Fruit fly (Drosophila melanogaster) whole organism, prepupa: ENCODE measurements around the gene SKIP.

ENCODE experiments used
- Blimp-1 ChIP-seq: fragments of 200-800 bp; sonication (Bioruptor generic); optimal IDR thresholded peaks from 3 replicates; lab custom pipeline; 2017; ENCODE audit warnings: missing biosample characterization, missing genetic modification characterization, mild to moderate bottlenecking, moderate library complexity, missing genetic modification reagents
- CG10631 ChIP-seq: fragments of 200-800 bp; sonication (Bioruptor generic); optimal IDR thresholded peaks from 2 replicates; lab custom pipeline; 2016; ENCODE audit warnings: missing biosample characterization, missing genetic modification characterization
- CG10669 ChIP-seq: fragments of 200-800 bp; sonication (Bioruptor generic); optimal IDR thresholded peaks from 3 replicates; lab custom pipeline; 2018; ENCODE audit warnings: missing biosample characterization, mild to moderate bottlenecking, missing genetic modification characterization, moderate library complexity
- CG11294 ChIP-seq: fragments of 200-800 bp; sonication (Bioruptor generic); IDR thresholded peaks from 2 replicates; pipeline ENCODE4 v1.3.6; 2022; ENCODE audit warnings: missing biosample characterization, missing genetic modification characterization
- CG11762 ChIP-seq: fragments of 200-800 bp; sonication (Bioruptor generic); optimal IDR thresholded peaks from 3 replicates; lab custom pipeline; 2016; ENCODE audit warnings: missing biosample characterization, missing genetic modification characterization; ENCODE audit not compliant: insufficient read depth
- CG11902 ChIP-seq: fragments of 200-800 bp; sonication (Bioruptor generic); optimal IDR thresholded peaks from 3 replicates; lab custom pipeline; 2016; ENCODE audit warnings: missing biosample characterization, missing genetic modification characterization
- CG15336 ChIP-seq: fragments of 200-800 bp; sonication (Bioruptor generic); IDR thresholded peaks from 2 replicates; pipeline ENCODE4 v1.3.6; 2022; ENCODE audit warnings: missing biosample characterization, missing genetic modification characterization
- CG1621 ChIP-seq: fragments of 200-800 bp; sonication (Bioruptor generic); optimal IDR thresholded peaks from 3 replicates; lab custom pipeline; 2018; ENCODE audit warnings: missing biosample characterization, mild to moderate bottlenecking, missing genetic modification characterization
- CG3032 ChIP-seq: fragments of 200-800 bp; optimal IDR thresholded peaks from 2 replicates; lab custom pipeline; 2019; ENCODE audit warnings: missing biosample characterization, mild to moderate bottlenecking, missing genetic modification characterization, moderate library complexity
- CG34406 ChIP-seq: fragments of 200-800 bp; sonication (Bioruptor generic); optimal IDR thresholded peaks from 3 replicates; lab custom pipeline; 2016; ENCODE audit warnings: missing biosample characterization, missing genetic modification characterization
- CG4318 ChIP-seq: fragments of 200-800 bp; sonication (Bioruptor generic); optimal IDR thresholded peaks from 3 replicates; lab custom pipeline; 2017; ENCODE audit warnings: missing biosample characterization, mild to moderate bottlenecking, missing genetic modification characterization
- CG6163 ChIP-seq: fragments of 200-800 bp; sonication (Bioruptor generic); IDR thresholded peaks from 3 replicates; pipeline ENCODE4 v1.3.6; 2022; ENCODE audit warnings: missing biosample characterization, missing genetic modification characterization
- CG6808 ChIP-seq: fragments of 200-800 bp; sonication (Bioruptor generic); optimal IDR thresholded peaks from 3 replicates; lab custom pipeline; 2017; ENCODE audit warnings: missing biosample characterization, missing genetic modification characterization, mild to moderate bottlenecking, moderate library complexity, missing genetic modification reagents
- CG6854 ChIP-seq: fragments of 200-800 bp; sonication (Bioruptor generic); optimal IDR thresholded peaks from 2 replicates; lab custom pipeline; 2017; ENCODE audit warnings: missing biosample characterization, mild to moderate bottlenecking, missing genetic modification characterization
- CG7368 ChIP-seq: fragments of 200-800 bp; sonication (Bioruptor generic); optimal IDR thresholded peaks from 3 replicates; lab custom pipeline; 2016; ENCODE audit warnings: missing biosample characterization, missing genetic modification characterization
- Eip75B ChIP-seq: fragments of 200-800 bp; sonication (Bioruptor generic); optimal IDR thresholded peaks from 3 replicates; lab custom pipeline; 2016; ENCODE audit warnings: missing biosample characterization, missing genetic modification characterization
- Eip93F ChIP-seq: fragments of 200-800 bp; sonication (Bioruptor generic); optimal IDR thresholded peaks from 2 replicates; lab custom pipeline; 2016; ENCODE audit warnings: missing biosample characterization, mild to moderate bottlenecking, missing genetic modification characterization
- Hr38 ChIP-seq: sonication (Bioruptor generic); optimal IDR thresholded peaks from 2 replicates; lab custom pipeline; 2016; ENCODE audit warnings: missing biosample characterization, missing genetic modification characterization
- Hr39 ChIP-seq: fragments of 200-800 bp; sonication (Bioruptor generic); optimal IDR thresholded peaks from 2 replicates; lab custom pipeline; 2016; ENCODE audit warnings: missing biosample characterization, missing genetic modification characterization
- Hr4 ChIP-seq: fragments of 200-800 bp; sonication (Bioruptor generic); optimal IDR thresholded peaks from 3 replicates; lab custom pipeline; 2016; ENCODE audit warnings: missing biosample characterization, missing genetic modification characterization
- Met ChIP-seq: fragments of 200-800 bp; sonication (Bioruptor generic); optimal IDR thresholded peaks from 3 replicates; lab custom pipeline; 2016; ENCODE audit warnings: missing biosample characterization, missing genetic modification characterization
- OdsH ChIP-seq: fragments of 200-800 bp; sonication (Bioruptor generic); optimal IDR thresholded peaks from 3 replicates; lab custom pipeline; 2016; ENCODE audit warnings: missing biosample characterization, missing genetic modification characterization
- Smox ChIP-seq: fragments of 200-800 bp; sonication (Bioruptor generic); optimal IDR thresholded peaks from 3 replicates; lab custom pipeline; 2016; ENCODE audit warnings: missing biosample characterization, missing genetic modification characterization
- Sox102F ChIP-seq: fragments of 200-800 bp; sonication (Bioruptor generic); optimal IDR thresholded peaks from 2 replicates; lab custom pipeline; 2016; ENCODE audit warnings: missing biosample characterization, mild to moderate bottlenecking, missing genetic modification characterization
- Sox15 ChIP-seq: fragments of 200-800 bp; sonication (Bioruptor generic); optimal IDR thresholded peaks from 3 replicates; lab custom pipeline; 2016; ENCODE audit warnings: missing biosample characterization, missing genetic modification characterization
- cyc ChIP-seq: fragments of 200-800 bp; sonication (Bioruptor generic); optimal IDR thresholded peaks from 3 replicates; lab custom pipeline; 2016; ENCODE audit warnings: missing biosample characterization, missing genetic modification characterization
- dac ChIP-seq: fragments of 200-800 bp; sonication (Bioruptor generic); optimal IDR thresholded peaks from 2 replicates; lab custom pipeline; 2017; ENCODE audit warnings: missing biosample characterization, mild to moderate bottlenecking, missing genetic modification characterization
- dsx ChIP-seq: fragments of 200-800 bp; optimal IDR thresholded peaks from 3 replicates; lab custom pipeline; 2019; ENCODE audit warnings: missing biosample characterization, mild to moderate bottlenecking, missing genetic modification characterization, moderate library complexity; ENCODE audit not compliant: poor library complexity, severe bottlenecking
- eg ChIP-seq: fragments of 200-800 bp; sonication (Bioruptor generic); IDR thresholded peaks from 3 replicates; pipeline ENCODE4 v1.3.6; 2022; ENCODE audit warnings: missing biosample characterization, missing genetic modification characterization
- esn ChIP-seq: fragments of 200-800 bp; sonication (Bioruptor generic); optimal IDR thresholded peaks from 2 replicates; lab custom pipeline; 2016; ENCODE audit warnings: missing biosample characterization, mild to moderate bottlenecking, missing genetic modification characterization, moderate library complexity
- fkh ChIP-seq: fragments of 200-800 bp; sonication (Bioruptor generic); optimal IDR thresholded peaks from 3 replicates; lab custom pipeline; 2017; ENCODE audit warnings: missing biosample characterization, mild to moderate bottlenecking, missing genetic modification characterization, moderate library complexity
- lz ChIP-seq: fragments of 200-800 bp; sonication (Bioruptor generic); optimal IDR thresholded peaks from 3 replicates; lab custom pipeline; 2016; ENCODE audit warnings: missing biosample characterization, missing genetic modification characterization
- pdm3 ChIP-seq: fragments of 200-800 bp; sonication (Bioruptor generic); optimal IDR thresholded peaks from 3 replicates; lab custom pipeline; 2016; ENCODE audit warnings: missing biosample characterization, missing genetic modification characterization
- salr ChIP-seq, 2 experiments: fragments of 200-800 bp; sonication (Bioruptor generic); optimal IDR thresholded peaks; 3 replicates each; lab custom pipeline; 2016 to 2018; ENCODE audit warnings: missing biosample characterization in 2 of 2, missing genetic modification characterization in 2 of 2, mild to moderate bottlenecking in 1 of 2
- spab ChIP-seq: fragments of 200-800 bp; sonication (Bioruptor generic); optimal IDR thresholded peaks from 2 replicates; lab custom pipeline; 2017; ENCODE audit warnings: missing biosample characterization, mild to moderate bottlenecking, missing genetic modification characterization, missing genetic modification reagents
- ss ChIP-seq, 2 experiments: fragments of 200-800 bp; sonication (Bioruptor generic); optimal IDR thresholded peaks; 2 replicates in 1 of 2; 3 replicates in 1 of 2; lab custom pipeline; 2017 to 2018; ENCODE audit warnings: mild to moderate bottlenecking in 2 of 2, missing biosample characterization in 2 of 2, missing genetic modification characterization in 2 of 2, moderate library complexity in 1 of 2
- svp ChIP-seq: fragments of 200-800 bp; sonication (Bioruptor generic); peaks from one replicate; lab custom pipeline; 2016; ENCODE audit warnings: missing biosample characterization, missing genetic modification characterization
- vri ChIP-seq: fragments of 200-800 bp; sonication (Bioruptor generic); optimal IDR thresholded peaks from 3 replicates; lab custom pipeline; 2016; ENCODE audit warnings: missing biosample characterization, mild to moderate bottlenecking, missing genetic modification characterization

The SKIP gene

DNA sequence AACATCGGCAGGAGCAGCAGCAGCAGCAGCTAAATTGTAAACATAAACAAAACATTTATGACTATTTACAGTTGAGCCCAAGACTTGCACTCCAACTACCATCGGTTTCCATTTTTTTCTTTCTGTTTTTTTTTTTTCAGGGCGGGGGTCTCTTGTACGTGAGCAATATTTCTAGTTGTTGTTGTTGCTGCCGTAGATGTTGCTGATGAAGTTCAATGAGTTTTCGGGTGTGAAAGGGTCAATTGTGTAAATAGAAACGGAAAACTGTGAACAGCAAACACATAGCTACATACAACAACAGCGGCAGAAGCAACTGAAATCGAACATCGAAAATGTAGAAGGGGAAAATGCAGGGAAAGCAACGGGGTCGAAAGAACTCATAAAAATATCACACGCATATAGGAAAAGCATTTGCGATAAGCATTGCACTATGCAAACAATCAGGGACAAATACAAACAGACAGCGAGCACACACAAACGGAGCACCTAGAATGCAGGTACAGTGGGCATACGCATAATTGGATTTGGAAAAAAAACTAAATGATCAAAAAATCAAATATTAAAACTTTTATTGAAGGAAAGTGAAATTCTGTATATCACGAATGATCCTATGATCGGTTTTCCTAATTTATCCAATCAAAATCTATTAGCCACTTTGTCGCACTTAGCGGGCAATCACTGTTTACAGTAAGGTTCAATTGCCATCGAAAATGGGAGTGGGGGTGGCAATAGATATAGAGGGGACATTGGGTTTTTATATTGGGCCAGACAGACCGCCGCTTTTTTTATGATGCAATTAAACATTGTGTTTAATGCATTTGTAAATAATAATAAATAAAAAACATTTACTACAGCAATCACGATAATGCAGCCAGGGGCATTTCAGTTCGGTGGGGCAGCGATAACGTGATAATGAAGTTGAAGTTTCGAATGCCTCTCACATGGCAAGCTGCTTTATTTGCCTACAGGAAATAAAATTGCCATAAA, 12.1 kb downstream of the SKIP start (continued):
- TF ChIP-seq CG4318 (GFP tag; lab: Kevin White, UChicago) (peak; percentile 48), CG6854 (GFP tag; lab: Kevin White, UChicago) (no peak), Eip75B (GFP tag; lab: Kevin White, UChicago) (peak; percentile 64), vri (GFP tag; lab: Kevin White, UChicago) (no peak), Smox (no peak), CG11762 (GFP tag; lab: Kevin White, UChicago) (peak; percentile 48), Sox15 (GFP tag; lab: Kevin White, UChicago) (no peak), CG34406 (peak; percentile 38), OdsH (GFP tag; lab: Kevin White, UChicago) (peak; percentile 64), Hr4 (peak; percentile 77), CG10669 (GFP tag; lab: Kevin White, UChicago) (peak; percentile 54), dac (GFP tag; lab: Kevin White, UChicago) (peak; percentile 23), CG3032 (tag; lab: Kevin White, UChicago) (peak; percentile 61), CG6808 (GFP tag; lab: Kevin White, UChicago) (peak; percentile 37), dsx (GFP tag; lab: Kevin White, UChicago) (peak; percentile 50), CG15336 (GFP tag; lab: Robert Waterston, UW) (peak; percentile 80), lz (GFP tag; lab: Kevin White, UChicago) (peak; percentile 18), pdm3 (GFP tag; lab: Kevin White, UChicago) (peak; percentile 59), CG1621 (no peak), CG7368 (peak; percentile 49), Hr38 (no peak), Hr39 (peak; percentile 22), esn (peak; percentile 41), Blimp-1 (GFP tag; lab: Kevin White, UChicago) (no peak), CG11294 (GFP tag; lab: Robert Waterston, UW) (peak; percentile 73), Sox102F (GFP tag; lab: Kevin White, UChicago) (no peak), salr (GFP tag; optimal IDR thresholded peaks at IDR 0.05; lab: Kevin White, UChicago) (peak in 1 of 2 experiments; percentile 19)
- TF ChIP-seq, all 60 proteins: peak for 44

DNA sequence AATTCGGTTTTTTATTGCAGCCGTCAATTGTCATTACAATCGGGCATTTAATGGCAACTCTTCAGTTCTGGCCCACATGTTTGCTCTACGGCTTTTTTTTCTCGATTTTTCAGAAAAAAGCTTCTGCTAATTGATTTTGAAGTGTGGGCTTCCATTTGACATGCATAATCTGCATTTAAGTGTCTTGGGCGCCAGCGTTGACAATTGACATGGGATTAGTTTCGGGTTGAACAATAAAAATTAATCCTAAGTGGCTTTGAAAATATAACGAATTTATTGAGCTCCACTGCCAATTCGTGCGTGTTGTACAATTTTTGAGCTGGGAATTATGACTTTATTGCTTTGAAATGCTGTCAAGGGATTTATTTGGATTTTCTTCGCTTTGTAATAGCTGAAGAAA, 12.9 kb downstream of the SKIP start:
- TF ChIP-seq eg, result no peak
- no peak for TF ChIP-seq Eip93F (GFP tag; lab: Kevin White, UChicago)
- TF ChIP-seq CG10631, result no peak
- no peak for TF ChIP-seq CG6163 (GFP tag; lab: Robert Waterston, UW)
- peak; percentile 33 for TF ChIP-seq svp (GFP tag; lab: Kevin White, UChicago)

DNA sequence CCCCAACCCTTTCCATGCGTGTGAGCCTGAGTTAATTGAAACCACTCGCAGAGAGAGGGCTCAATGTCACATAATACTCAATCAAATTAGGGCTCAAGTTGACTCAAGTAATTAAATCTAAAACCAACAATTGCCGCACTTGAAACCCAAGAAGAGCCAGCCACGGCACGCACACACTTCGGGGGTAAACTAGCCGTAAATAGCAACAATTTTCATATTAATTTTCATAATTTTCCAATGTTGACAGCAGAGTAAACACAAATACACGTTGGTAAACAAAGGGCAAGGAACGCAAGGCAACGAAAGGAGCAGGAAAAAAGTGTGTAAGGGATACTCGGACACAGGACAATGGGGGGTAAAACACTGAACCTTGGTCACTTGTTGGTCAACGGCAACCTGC, 13.8 kb downstream of the SKIP start:
- peak; percentile 78 for TF ChIP-seq fkh (GFP tag; lab: Kevin White, UChicago)
- TF ChIP-seq ss (GFP tag; optimal IDR thresholded peaks at IDR 0.05; lab: Kevin White, UChicago), result no peak
- no peak for TF ChIP-seq CG11902 (GFP tag; lab: Kevin White, UChicago)
- no peak for TF ChIP-seq spab (GFP tag; lab: Kevin White, UChicago)
- no peak for TF ChIP-seq Met
- no peak for TF ChIP-seq cyc (GFP tag; lab: Kevin White, UChicago)
